Worm (Caenorhabditis elegans) whole organism, midembryonic: ENCODE measurements around the gene enri-2.

Experiments used
- T22C8.4 ChIP-seq: fragments of 200-800 bp; sonication (Bioruptor generic); IDR thresholded peaks from 2 replicates; pipeline ENCODE4 v1.3.6; 2022; ENCODE audit warnings: missing genetic modification characterization, missing compliant biosample characterization
- cog-1 ChIP-seq: sonication (generic microtip); optimal IDR thresholded peaks from 2 replicates; lab custom pipeline; 2016; ENCODE audit warnings: missing genetic modification characterization, missing compliant biosample characterization
- flt-1 ChIP-seq: fragments of 200-800 bp; sonication (Bioruptor generic); IDR thresholded peaks from 2 replicates; pipeline ENCODE4 v1.3.6; 2022; ENCODE audit warnings: missing genetic modification characterization, missing compliant biosample characterization
- klf-2 ChIP-seq: fragments of 200-800 bp; sonication (Bioruptor generic); conservative IDR thresholded peaks from 2 replicates; pipeline ENCODE4 v1.3.6; 2022; ENCODE audit warnings: missing genetic modification reagents, missing genetic modification characterization, missing compliant biosample characterization
- med-1 ChIP-seq: sonication (generic microtip); optimal IDR thresholded peaks from 2 replicates; lab custom pipeline; 2017; ENCODE audit warnings: missing genetic modification characterization, mild to moderate bottlenecking, missing compliant biosample characterization, antibody characterized with exemption, missing genetic modification reagents; ENCODE audit not compliant: insufficient read depth
- ref-1 ChIP-seq: fragments of 200-800 bp; sonication (Bioruptor generic); conservative IDR thresholded peaks from 2 replicates; pipeline ENCODE4 v1.3.6; 2022; ENCODE audit warnings: missing genetic modification reagents, missing genetic modification characterization, missing compliant biosample characterization
- tab-1 ChIP-seq: fragments of 200-800 bp; sonication (Bioruptor generic); IDR thresholded peaks from 2 replicates; pipeline ENCODE4 v1.3.6; 2022; ENCODE audit warnings: missing genetic modification characterization, missing compliant biosample characterization
- ztf-23 ChIP-seq: fragments of 200-800 bp; sonication (Bioruptor generic); IDR thresholded peaks from 2 replicates; pipeline ENCODE4 v1.3.6; 2022; ENCODE audit warnings: missing genetic modification reagents, missing genetic modification characterization, missing compliant biosample characterization
- ztf-29 ChIP-seq: fragments of 200-800 bp; sonication (Bioruptor generic); IDR thresholded peaks from 2 replicates; pipeline ENCODE4 v1.3.6; 2022; ENCODE audit warnings: missing genetic modification reagents, missing genetic modification characterization, missing compliant biosample characterization

enri-2 gene

DNA sequence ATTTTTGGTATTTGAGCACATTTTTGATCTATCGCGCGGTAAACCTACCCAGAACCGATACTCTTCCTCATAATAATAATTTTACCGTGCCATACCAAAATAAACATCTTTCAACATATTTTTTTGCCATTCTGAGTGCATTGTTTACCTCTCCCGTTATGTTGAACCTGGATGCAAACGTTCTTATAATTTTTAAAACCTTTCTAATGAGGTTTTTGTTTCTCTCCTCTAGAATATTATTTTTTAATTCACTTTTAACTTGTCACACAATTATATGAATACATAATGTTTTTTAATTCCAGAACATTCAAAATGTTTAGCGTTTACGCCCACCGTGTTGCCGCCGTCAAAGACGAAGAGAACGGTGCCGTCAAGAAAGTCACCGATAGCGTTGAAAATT is at the start of gene enri-2:
enri-2 (plus strand) TSS at position 301 of the 400 bp plus-strand sequence.
- TF ChIP-seq med-1 (GFP tag; lab: Kevin White, UChicago) = no peak
- TF ChIP-seq cog-1 (tag; lab: Kevin White, UChicago) = no peak
- no peak for TF ChIP-seq ref-1 (GFP tag; lab: Robert Waterston, UW)
- no peak for TF ChIP-seq flt-1 (GFP tag; lab: Robert Waterston, UW)
- TF ChIP-seq T22C8.4 (GFP tag; lab: Robert Waterston, UW) = no peak
- TF ChIP-seq ztf-29 (GFP tag; lab: Robert Waterston, UW) = no peak
- no peak for TF ChIP-seq ztf-23 (GFP tag; lab: Robert Waterston, UW)
- no peak for TF ChIP-seq klf-2 (GFP tag; lab: Robert Waterston, UW)
- TF ChIP-seq tab-1 = no peak

DNA sequence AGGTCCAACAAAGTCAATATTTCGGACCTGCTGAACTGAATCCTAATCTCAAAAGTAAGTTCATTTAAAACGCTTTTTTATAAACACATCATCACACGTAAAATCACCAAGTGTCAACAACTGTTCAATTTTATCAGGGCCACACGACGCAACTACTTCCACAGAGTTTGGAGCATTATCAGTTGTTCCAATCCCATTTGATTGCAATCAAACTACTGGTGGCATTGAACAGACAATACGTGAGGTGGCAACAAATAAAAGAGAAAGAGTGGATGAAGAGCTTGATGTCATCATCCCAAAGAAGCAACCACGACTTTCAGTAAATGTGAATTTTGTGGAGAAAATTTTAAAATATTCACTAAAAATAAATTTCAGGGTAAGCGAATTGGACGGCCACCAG is 49.1 kb upstream of the enri-2 start:
- no peak for TF ChIP-seq cog-1 (tag; lab: Kevin White, UChicago)
- TF ChIP-seq klf-2 (GFP tag; lab: Robert Waterston, UW) = no peak
- no peak for TF ChIP-seq tab-1
- no peak for TF ChIP-seq ztf-23 (GFP tag; lab: Robert Waterston, UW)
- TF ChIP-seq ref-1 (GFP tag; lab: Robert Waterston, UW) = no peak
- no peak for TF ChIP-seq flt-1 (GFP tag; lab: Robert Waterston, UW)
- no peak for TF ChIP-seq ztf-29 (GFP tag; lab: Robert Waterston, UW)
- no peak for TF ChIP-seq med-1 (GFP tag; lab: Kevin White, UChicago)
- TF ChIP-seq T22C8.4 (GFP tag; lab: Robert Waterston, UW) = no peak

DNA sequence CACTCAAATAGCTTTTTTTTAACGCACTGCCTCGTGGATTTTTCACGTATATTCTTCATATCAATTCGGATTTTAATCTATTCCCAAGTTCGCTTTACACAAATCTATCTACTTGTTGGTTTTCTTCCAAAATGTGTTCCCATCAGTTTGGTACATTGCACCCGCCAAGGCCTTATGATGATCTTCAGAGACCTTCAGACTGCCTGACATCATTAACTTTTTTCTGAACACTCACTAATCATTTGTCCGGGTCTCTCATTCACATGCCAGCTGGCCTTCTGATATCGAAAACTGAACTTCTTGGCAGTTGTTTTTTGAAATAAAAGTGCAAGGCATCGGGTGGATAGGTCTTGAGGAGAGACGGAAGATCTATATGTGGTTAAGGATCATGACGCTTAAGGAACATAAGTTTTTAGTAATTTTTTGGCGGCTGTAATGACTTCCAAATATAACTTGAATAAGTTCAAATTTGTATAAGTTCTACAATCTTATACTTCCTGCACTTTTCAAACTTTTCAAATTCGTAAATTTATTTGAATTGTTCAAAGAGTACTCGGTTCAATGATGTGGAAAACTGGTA is 45.7 kb upstream of the enri-2 start:
- TF ChIP-seq ztf-23 (GFP tag; lab: Robert Waterston, UW) (no peak), cog-1 (tag; lab: Kevin White, UChicago) (no peak), ref-1 (GFP tag; lab: Robert Waterston, UW) (no peak), klf-2 (GFP tag; lab: Robert Waterston, UW) (no peak), ztf-29 (GFP tag; lab: Robert Waterston, UW) (no peak)

DNA sequence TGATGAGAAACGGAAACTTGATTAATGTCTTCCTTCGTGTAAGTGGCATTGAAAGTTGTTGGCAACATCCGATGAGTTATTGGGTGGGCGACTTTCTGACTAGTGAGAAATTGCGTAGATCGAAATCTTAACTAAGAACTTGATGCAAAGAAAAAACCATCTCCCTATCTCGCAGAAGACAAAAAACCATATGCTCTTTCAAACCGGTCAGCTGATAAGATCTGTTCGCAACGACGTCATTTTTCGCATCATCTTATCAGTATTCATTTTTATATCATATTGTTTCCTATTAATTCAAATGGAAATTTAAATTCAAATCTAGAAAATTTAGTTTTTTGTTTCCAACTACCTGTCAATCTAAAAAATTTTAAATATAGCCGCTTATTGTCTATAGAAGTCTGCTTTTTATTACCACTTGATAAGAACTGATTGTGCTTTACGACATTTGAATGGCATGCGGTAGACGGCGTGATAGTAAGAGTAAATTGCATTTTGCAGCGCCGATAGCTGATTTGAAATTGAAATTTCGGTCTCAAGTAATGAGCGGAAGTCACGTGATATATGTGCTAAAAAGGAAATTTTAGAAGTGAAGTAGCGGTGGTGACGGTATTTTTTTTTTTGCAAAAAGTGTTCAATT is 45.1 kb upstream of the enri-2 start:
- TF ChIP-seq flt-1 (GFP tag; lab: Robert Waterston, UW) (no peak), T22C8.4 (GFP tag; lab: Robert Waterston, UW) (no peak), ztf-23 (GFP tag; lab: Robert Waterston, UW) (no peak), cog-1 (tag; lab: Kevin White, UChicago) (no peak), ref-1 (GFP tag; lab: Robert Waterston, UW) (no peak), tab-1 (no peak), med-1 (GFP tag; lab: Kevin White, UChicago) (no peak), ztf-29 (GFP tag; lab: Robert Waterston, UW) (no peak), klf-2 (GFP tag; lab: Robert Waterston, UW) (no peak)

DNA sequence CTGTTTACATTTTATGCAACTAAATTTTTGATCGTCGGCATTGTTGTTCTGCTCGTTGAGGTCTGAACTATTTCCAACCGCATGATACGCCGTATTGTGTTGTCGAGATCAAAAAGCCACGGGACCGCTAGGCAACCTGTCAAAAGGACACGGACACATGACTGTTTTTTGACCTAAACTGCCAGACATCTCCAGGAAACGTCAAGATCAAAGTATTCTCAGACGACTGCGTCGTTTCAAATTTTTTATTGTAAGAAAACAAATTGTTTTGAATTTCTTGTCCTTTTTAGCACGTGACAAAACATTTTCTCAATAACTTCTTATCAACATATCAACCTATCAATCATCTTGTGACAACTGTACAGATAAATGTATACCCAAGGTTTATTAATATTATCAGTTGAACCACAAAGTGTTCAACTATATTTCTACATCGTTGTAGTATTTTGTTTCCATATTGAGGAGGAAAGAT is 43.5 kb upstream of the enri-2 start:
- TF ChIP-seq flt-1 (GFP tag; lab: Robert Waterston, UW) = no peak
- TF ChIP-seq tab-1 = no peak
- no peak for TF ChIP-seq klf-2 (GFP tag; lab: Robert Waterston, UW)
- no peak for TF ChIP-seq med-1 (GFP tag; lab: Kevin White, UChicago)
- TF ChIP-seq ztf-29 (GFP tag; lab: Robert Waterston, UW) = no peak
- no peak for TF ChIP-seq T22C8.4 (GFP tag; lab: Robert Waterston, UW)
- TF ChIP-seq ref-1 (GFP tag; lab: Robert Waterston, UW) = no peak
- TF ChIP-seq ztf-23 (GFP tag; lab: Robert Waterston, UW) = no peak
- TF ChIP-seq cog-1 (tag; lab: Kevin White, UChicago) = no peak

DNA sequence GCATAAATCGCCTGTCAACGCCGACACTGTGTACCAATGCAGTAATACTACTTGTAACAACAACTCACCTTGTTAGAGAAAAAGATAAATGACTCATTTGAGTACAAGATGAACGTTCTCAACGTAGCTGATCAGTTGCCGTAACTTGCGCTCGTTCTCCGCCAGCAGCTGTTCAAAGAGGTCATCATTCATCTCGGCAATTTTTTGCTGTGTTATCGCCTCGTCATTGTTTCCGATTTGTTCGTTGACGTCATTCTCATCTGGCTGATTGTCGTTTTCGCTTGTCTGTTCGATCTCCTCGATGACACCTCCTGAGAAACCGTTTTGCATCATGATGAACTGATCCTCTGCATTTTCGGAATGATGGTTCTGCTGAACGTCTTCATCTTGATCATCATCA is 42.4 kb upstream of the enri-2 start:
- TF ChIP-seq ztf-29 (GFP tag; lab: Robert Waterston, UW) (no peak), tab-1 (no peak), cog-1 (tag; lab: Kevin White, UChicago) (no peak), med-1 (GFP tag; lab: Kevin White, UChicago) (no peak), ref-1 (GFP tag; lab: Robert Waterston, UW) (no peak), flt-1 (GFP tag; lab: Robert Waterston, UW) (no peak), T22C8.4 (GFP tag; lab: Robert Waterston, UW) (no peak), ztf-23 (GFP tag; lab: Robert Waterston, UW) (no peak), klf-2 (GFP tag; lab: Robert Waterston, UW) (no peak)

DNA sequence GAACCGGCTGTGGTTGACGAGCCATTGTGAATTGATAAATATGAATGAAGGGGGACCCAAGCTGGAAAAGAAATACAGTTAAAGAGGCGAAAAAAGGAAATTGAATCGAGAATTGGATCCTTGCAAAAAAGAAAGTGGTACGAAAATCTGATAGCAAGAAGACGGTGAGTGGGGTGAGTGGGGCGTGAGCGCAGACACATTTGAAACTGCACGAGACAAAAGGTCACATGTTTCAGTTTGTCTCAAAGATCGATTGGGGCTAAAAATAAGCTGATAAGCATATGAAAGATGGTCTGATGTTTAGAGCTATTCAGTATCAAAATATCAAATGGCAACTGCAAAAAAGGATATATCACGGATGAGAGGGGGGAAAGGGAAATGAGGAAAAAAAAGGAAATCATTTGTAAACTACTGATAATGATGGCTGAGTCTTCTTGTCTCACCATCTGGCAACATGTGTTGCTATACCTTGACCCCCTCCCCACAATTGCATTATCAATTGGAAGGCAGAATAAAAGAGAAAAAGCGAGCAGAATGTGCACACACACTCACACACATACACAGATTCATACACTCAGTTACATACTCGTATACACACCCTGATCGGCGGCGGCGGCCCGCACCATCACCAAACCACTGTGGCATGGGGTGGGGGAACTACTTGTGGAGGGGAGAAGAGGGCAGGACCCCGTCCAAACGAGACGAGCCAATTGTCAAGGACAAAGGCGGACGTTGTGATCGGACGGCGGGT is 41.7 kb upstream of the enri-2 start, which contains the start of gene M163.1:
M163.1 (minus strand) TSS at position 25 of the 751 bp plus-strand sequence.
- TF ChIP-seq tab-1 (peak; percentile 67; the same call in 1 of the 2 replicates), klf-2 (GFP tag; lab: Robert Waterston, UW) (no peak), flt-1 (GFP tag; lab: Robert Waterston, UW) (peak; percentile 73; the same call in 1 of the 2 replicates), cog-1 (tag; lab: Kevin White, UChicago) (peak; percentile 33), med-1 (GFP tag; lab: Kevin White, UChicago) (no peak), T22C8.4 (GFP tag; lab: Robert Waterston, UW) (no peak), ztf-29 (GFP tag; lab: Robert Waterston, UW) (peak; percentile 45; the same call in 1 of the 2 replicates), ztf-23 (GFP tag; lab: Robert Waterston, UW) (0 out of 2 replicates have a peak, but pooled peaks have one; percentile 17), ref-1 (GFP tag; lab: Robert Waterston, UW) (no peak)

DNA sequence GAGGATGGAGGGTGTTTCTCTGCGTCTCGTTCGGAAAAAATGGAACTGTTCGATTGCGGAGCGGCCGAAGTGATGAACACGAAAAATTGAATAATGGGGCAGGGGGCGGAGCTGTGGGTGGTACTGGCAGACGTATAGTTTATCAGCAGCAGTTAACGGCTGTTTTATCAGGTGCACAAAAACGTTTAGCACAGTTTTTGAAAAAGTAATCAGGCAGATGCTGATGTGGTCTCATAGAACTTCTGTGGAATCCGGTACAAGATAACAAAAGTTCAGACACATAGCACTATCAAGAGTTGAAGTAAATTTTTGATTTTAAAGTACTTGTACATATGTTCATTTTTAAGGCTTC is 41.1 kb upstream of the enri-2 start:
- no peak for TF ChIP-seq flt-1 (GFP tag; lab: Robert Waterston, UW)
- no peak for TF ChIP-seq ztf-29 (GFP tag; lab: Robert Waterston, UW)
- TF ChIP-seq ztf-23 (GFP tag; lab: Robert Waterston, UW) = no peak
- no peak for TF ChIP-seq cog-1 (tag; lab: Kevin White, UChicago)
- TF ChIP-seq T22C8.4 (GFP tag; lab: Robert Waterston, UW) = no peak
- TF ChIP-seq ref-1 (GFP tag; lab: Robert Waterston, UW) = no peak
- no peak for TF ChIP-seq tab-1
